Worm (Caenorhabditis elegans) whole organism, early embryonic: ENCODE data around the gene lgg-3.

Experiments
- F13C5.2 ChIP-seq: sonication (generic microtip); optimal IDR thresholded peaks from 2 replicates; lab custom pipeline; 2017; ENCODE audit warnings: mild to moderate bottlenecking, missing genetic modification characterization, inconsistent platforms, missing compliant biosample characterization
- ama-1 ChIP-seq: fragments of 150-350 bp; optimal IDR thresholded peaks from 2 replicates; lab custom pipeline; 2014
- ceh-36 ChIP-seq: sonication (generic microtip); optimal IDR thresholded peaks from 2 replicates; lab custom pipeline; 2016; ENCODE audit warnings: missing genetic modification characterization, inconsistent platforms, missing compliant biosample characterization
- ets-7 ChIP-seq: sonication (generic microtip); optimal IDR thresholded peaks from 2 replicates; lab custom pipeline; 2016; ENCODE audit warnings: missing genotype, missing genetic modification characterization, missing compliant biosample characterization
- flt-1 ChIP-seq: fragments of 200-800 bp; sonication (Bioruptor generic); IDR thresholded peaks from 2 replicates; pipeline ENCODE4 v1.3.6; 2022; ENCODE audit warnings: missing genetic modification characterization, missing compliant biosample characterization
- hmg-4 ChIP-seq: fragments of 200-800 bp; sonication (Bioruptor generic); optimal IDR thresholded peaks from 2 replicates; lab custom pipeline; 2018; ENCODE audit warnings: mild to moderate bottlenecking, missing genetic modification characterization, missing compliant biosample characterization
- scrt-1 ChIP-seq: fragments of 200-800 bp; sonication (Bioruptor generic); IDR thresholded peaks from 2 replicates; pipeline ENCODE4 v1.3.6; 2022; ENCODE audit warnings: missing genetic modification characterization, missing compliant biosample characterization
- tbx-37 ChIP-seq: fragments of 200-800 bp; sonication (Bioruptor generic); conservative IDR thresholded peaks from 2 replicates; pipeline ENCODE4 v1.3.6; 2022; ENCODE audit warnings: missing genetic modification reagents, missing genetic modification characterization, missing compliant biosample characterization

DNA sequence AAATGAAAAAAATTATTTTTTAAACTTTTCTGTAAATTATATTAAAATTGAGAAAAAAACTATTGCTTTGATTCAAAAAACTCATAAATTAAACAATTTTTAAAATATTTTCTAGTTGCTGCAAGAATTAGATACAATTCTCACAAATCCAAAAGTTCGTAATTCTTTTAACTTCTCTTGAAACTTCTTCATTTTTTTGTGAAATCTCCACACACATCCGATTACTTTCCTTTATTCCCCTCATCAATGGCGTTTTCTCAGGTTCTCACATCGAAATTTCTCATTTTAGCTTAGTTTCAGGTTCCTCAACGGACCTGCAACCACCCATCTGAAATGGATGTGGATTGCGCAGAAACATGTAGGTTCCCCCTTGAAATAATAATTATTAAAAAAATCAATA is 24.7 kb upstream of the lgg-3 start, which contains the start of gene wrm-1:
- TF ChIP-seq ama-1 (no peak), flt-1 (GFP tag; lab: Robert Waterston, UW) (no peak), ceh-36 (tag; lab: Kevin White, UChicago) (no peak), hmg-4 (no peak), ets-7 (tag; lab: Kevin White, UChicago) (no peak), scrt-1 (GFP tag; lab: Robert Waterston, UW) (no peak), F13C5.2 (tag; lab: Kevin White, UChicago) (no peak), tbx-37 (GFP tag; lab: Robert Waterston, UW) (no peak)
